Fruit fly (Drosophila melanogaster) whole organism, embryonic: ENCODE data around the gene CG4313.

Experiments used
- ATbp ChIP-seq: fragments of 200-800 bp; sonication (Bioruptor generic); optimal IDR thresholded peaks from 2 replicates; lab custom pipeline; 2017; ENCODE audit warnings: missing biosample characterization, mild to moderate bottlenecking, missing genetic modification characterization, missing genetic modification reagents
- Aef1 ChIP-seq: fragments of 200-800 bp; sonication (Bioruptor generic); IDR thresholded peaks from 3 replicates; pipeline ENCODE4 v1.3.6; 2022; ENCODE audit warnings: missing biosample characterization, missing genetic modification characterization
- Awh ChIP-seq: fragments of 200-800 bp; sonication (Bioruptor generic); IDR thresholded peaks from 2 replicates; pipeline ENCODE4, ENCODE4 v1.3.6; 2022; ENCODE audit warnings: missing biosample characterization, missing genetic modification characterization
- Blimp-1 ChIP-seq: fragments of 200-800 bp; sonication (Bioruptor generic); optimal IDR thresholded peaks from 3 replicates; lab custom pipeline; 2018; ENCODE audit warnings: missing biosample characterization, missing genetic modification characterization, mild to moderate bottlenecking, moderate library complexity, missing genetic modification reagents
- CG10321 ChIP-seq: fragments of 200-800 bp; sonication (Bioruptor generic); IDR thresholded peaks from 2 replicates; pipeline ENCODE4 v1.3.6; 2022; ENCODE audit warnings: missing biosample characterization, missing genetic modification characterization
- CG11093 ChIP-seq: fragments of 200-800 bp; sonication (Bioruptor generic); IDR thresholded peaks from 3 replicates; pipeline ENCODE4 v1.3.6; 2022; ENCODE audit warnings: missing biosample characterization, missing genetic modification characterization
- CG11398 ChIP-seq: fragments of 200-800 bp; sonication (Bioruptor generic); optimal IDR thresholded peaks from 2 replicates; lab custom pipeline; 2016; ENCODE audit warnings: missing biosample characterization, missing genetic modification characterization
- CG12744 ChIP-seq: fragments of 200-800 bp; sonication (Bioruptor generic); optimal IDR thresholded peaks from 2 replicates; lab custom pipeline; 2016; ENCODE audit warnings: missing biosample characterization, missing genetic modification characterization
- CG12769 ChIP-seq: fragments of 200-800 bp; sonication (Bioruptor generic); optimal IDR thresholded peaks from 2 replicates; lab custom pipeline; 2019; ENCODE audit warnings: missing biosample characterization, mild to moderate bottlenecking, missing genetic modification characterization, moderate library complexity
- CG13123 ChIP-seq: fragments of 200-800 bp; sonication (Bioruptor generic); optimal IDR thresholded peaks from 2 replicates; lab custom pipeline; 2016; ENCODE audit warnings: missing biosample characterization, missing genetic modification characterization
- CG1602 ChIP-seq: fragments of 200-800 bp; sonication (Bioruptor generic); optimal IDR thresholded peaks from 3 replicates; lab custom pipeline; 2016; ENCODE audit warnings: missing biosample characterization, missing genetic modification characterization
- CG3065 ChIP-seq: fragments of 200-800 bp; sonication (Bioruptor generic); optimal IDR thresholded peaks from 2 replicates; lab custom pipeline; 2016; ENCODE audit warnings: missing biosample characterization, missing genetic modification characterization
- CG31224 ChIP-seq: fragments of 200-800 bp; sonication (Bioruptor generic); IDR thresholded peaks from 2 replicates; pipeline ENCODE4 v1.3.6; 2022; ENCODE audit warnings: missing biosample characterization, missing genetic modification characterization
- CG3995 ChIP-seq: fragments of 200-800 bp; sonication (Bioruptor generic); optimal IDR thresholded peaks from 3 replicates; lab custom pipeline; 2016; ENCODE audit warnings: missing biosample characterization, missing genetic modification characterization
- CG6175 ChIP-seq: fragments of 200-800 bp; sonication (Bioruptor generic); IDR thresholded peaks from 3 replicates; pipeline ENCODE4 v1.3.6; 2022; ENCODE audit warnings: missing biosample characterization, missing genetic modification characterization
- CG7357 ChIP-seq: fragments of 200-800 bp; sonication (Bioruptor generic); IDR thresholded peaks from 3 replicates; pipeline ENCODE4 v1.3.6; 2022; ENCODE audit warnings: missing biosample characterization, missing genetic modification characterization
- CrebB ChIP-seq: fragments of 200-800 bp; sonication (Bioruptor generic); optimal IDR thresholded peaks from 3 replicates; lab custom pipeline; 2018; ENCODE audit warnings: missing biosample characterization, mild to moderate bottlenecking, missing genetic modification characterization
- Dbx ChIP-seq: fragments of 200-800 bp; sonication (Bioruptor generic); IDR thresholded peaks from 3 replicates; pipeline ENCODE4 v1.3.6; 2022; ENCODE audit warnings: missing biosample characterization, missing genetic modification characterization
- Dek ChIP-seq: fragments of 200-800 bp; sonication (Bioruptor generic); optimal IDR thresholded peaks from 3 replicates; lab custom pipeline; 2019; ENCODE audit warnings: missing biosample characterization, mild to moderate bottlenecking, missing genetic modification characterization, moderate library complexity
- Dfd ChIP-seq, 2 experiments: fragments of >200 bp; optimal IDR thresholded peaks; 2 replicates each; lab custom pipeline; 2017; ENCODE audit warnings: missing biosample characterization in 2 of 2, missing genetic modification characterization in 2 of 2
- Doc2 ChIP-seq: fragments of 200-800 bp; sonication (Bioruptor generic); IDR thresholded peaks from 2 replicates; pipeline ENCODE4 v1.3.6; 2022; ENCODE audit warnings: missing biosample characterization, missing genetic modification characterization
- Drgx ChIP-seq: fragments of 200-800 bp; sonication (Bioruptor generic); IDR thresholded peaks from 2 replicates; pipeline ENCODE4 v1.3.6; 2022; ENCODE audit warnings: missing biosample characterization, missing genetic modification characterization
- E2f2 ChIP-seq: fragments of 200-800 bp; sonication (Bioruptor generic); IDR thresholded peaks from 2 replicates; pipeline ENCODE4 v1.3.6; 2022; ENCODE audit warnings: missing biosample characterization, missing genetic modification characterization
- Myb ChIP-seq: fragments of 200-800 bp; sonication (Bioruptor generic); optimal IDR thresholded peaks from 2 replicates; lab custom pipeline; 2016; ENCODE audit warnings: missing biosample characterization, missing genetic modification characterization
- NC2α ChIP-seq: fragments of 200-800 bp; sonication (Bioruptor generic); optimal IDR thresholded peaks from 2 replicates; lab custom pipeline; 2016; ENCODE audit warnings: missing biosample characterization, missing genetic modification characterization
- NfI ChIP-seq: fragments of 200-800 bp; sonication (Bioruptor generic); optimal IDR thresholded peaks from 3 replicates; lab custom pipeline; 2018; ENCODE audit warnings: missing biosample characterization, mild to moderate bottlenecking, missing genetic modification characterization, moderate library complexity
- Opbp ChIP-seq: fragments of 200-800 bp; sonication (Bioruptor generic); IDR thresholded peaks from 3 replicates; pipeline ENCODE4 v1.3.6; 2022; ENCODE audit warnings: missing biosample characterization, missing genetic modification characterization; ENCODE audit not compliant: partially characterized antibody
- Vsx1 ChIP-seq: fragments of 200-800 bp; sonication (Bioruptor generic); optimal IDR thresholded peaks from 2 replicates; lab custom pipeline; 2017; ENCODE audit warnings: missing biosample characterization, mild to moderate bottlenecking, missing genetic modification characterization, missing genetic modification reagents
- YL-1 ChIP-seq: fragments of 200-800 bp; sonication (Bioruptor generic); optimal IDR thresholded peaks from 3 replicates; lab custom pipeline; 2017; ENCODE audit warnings: missing biosample characterization, mild to moderate bottlenecking, missing genetic modification characterization
- btn ChIP-seq: fragments of 200-800 bp; sonication (Bioruptor generic); optimal IDR thresholded peaks from 2 replicates; lab custom pipeline; 2016; ENCODE audit warnings: missing biosample characterization, missing genetic modification characterization
- cad ChIP-seq: fragments of >200 bp; optimal IDR thresholded peaks from 2 replicates; lab custom pipeline; 2017; ENCODE audit warnings: missing biosample characterization, missing genetic modification characterization
- cg ChIP-seq: fragments of 200-800 bp; sonication (Bioruptor generic); optimal IDR thresholded peaks from 3 replicates; lab custom pipeline; 2019; ENCODE audit warnings: missing biosample characterization, mild to moderate bottlenecking, missing genetic modification characterization, moderate library complexity
- corto ChIP-seq: fragments of 200-800 bp; sonication (Bioruptor generic); optimal IDR thresholded peaks from 2 replicates; lab custom pipeline; 2016; ENCODE audit warnings: missing biosample characterization, mild to moderate bottlenecking, missing genetic modification characterization, moderate library complexity
- croc ChIP-seq: fragments of 200-800 bp; sonication (Bioruptor generic); conservative IDR thresholded peaks from 3 replicates; pipeline ENCODE4 v1.3.6; 2022; ENCODE audit warnings: missing biosample characterization, missing genetic modification characterization
- fd96Cb ChIP-seq: fragments of 200-800 bp; sonication (Bioruptor generic); optimal IDR thresholded peaks from 2 replicates; lab custom pipeline; 2018; ENCODE audit warnings: missing biosample characterization, mild to moderate bottlenecking, missing genetic modification characterization, moderate library complexity
- ftz-f1 ChIP-seq: fragments of 200-800 bp; sonication (Bioruptor generic); optimal IDR thresholded peaks from 2 replicates; lab custom pipeline; 2016; ENCODE audit warnings: missing biosample characterization, missing genetic modification characterization
- hkb ChIP-seq, 2 experiments: fragments of 200-800 bp in 1 of 2; fragments of >200 bp in 1 of 2; sonication (Bioruptor generic) in 1 of 2; IDR thresholded peaks in 1 of 2; optimal IDR thresholded peaks in 1 of 2; 2 replicates each; pipeline versions ENCODE4 v1.3.6 to Lab custom; 2017 to 2022; ENCODE audit warnings: missing biosample characterization in 1 of 2, missing genetic modification characterization in 1 of 2
- ind ChIP-seq: fragments of 200-800 bp; sonication (Bioruptor generic); optimal IDR thresholded peaks from 3 replicates; lab custom pipeline; 2016; ENCODE audit warnings: missing biosample characterization, missing genetic modification characterization
- insv ChIP-seq, 2 experiments: fragments of 200-800 bp; sonication (Bioruptor generic); optimal IDR thresholded peaks; 3 replicates each; lab custom pipeline; 2016 to 2018; ENCODE audit warnings: missing biosample characterization in 2 of 2, missing genetic modification characterization in 2 of 2
- nom ChIP-seq: fragments of 200-800 bp; sonication (Bioruptor generic); optimal IDR thresholded peaks from 2 replicates; lab custom pipeline; 2017; ENCODE audit warnings: missing biosample characterization, missing genetic modification characterization, mild to moderate bottlenecking, moderate library complexity, missing genetic modification reagents
- p53 ChIP-seq: fragments of 200-800 bp; sonication (Bioruptor generic); optimal IDR thresholded peaks from 2 replicates; lab custom pipeline; 2016; ENCODE audit warnings: missing biosample characterization, missing genetic modification characterization
- pfk ChIP-seq: fragments of 200-800 bp; sonication (Bioruptor generic); optimal IDR thresholded peaks from 2 replicates; lab custom pipeline; 2018; ENCODE audit warnings: missing biosample characterization, mild to moderate bottlenecking, missing genetic modification characterization, moderate library complexity
- pzg ChIP-seq: fragments of 200-800 bp; sonication (Bioruptor generic); optimal IDR thresholded peaks from 3 replicates; lab custom pipeline; 2018; ENCODE audit warnings: missing biosample characterization, mild to moderate bottlenecking, missing genetic modification characterization, moderate library complexity
- salm ChIP-seq: fragments of 200-800 bp; sonication (Bioruptor generic); optimal IDR thresholded peaks from 2 replicates; lab custom pipeline; 2018; ENCODE audit warnings: missing biosample characterization, mild to moderate bottlenecking, missing genetic modification characterization
- sd ChIP-seq: fragments of 200-800 bp; sonication (Bioruptor generic); optimal IDR thresholded peaks from 3 replicates; lab custom pipeline; 2018; ENCODE audit warnings: missing biosample characterization, mild to moderate bottlenecking, missing genetic modification characterization, moderate library complexity
- sens-2 ChIP-seq: fragments of 200-800 bp; sonication (Bioruptor generic); IDR thresholded peaks from 2 replicates; pipeline ENCODE4 v1.3.6; 2022; ENCODE audit warnings: missing biosample characterization, missing genetic modification characterization
- tio ChIP-seq: fragments of 200-800 bp; sonication (Bioruptor generic); optimal IDR thresholded peaks from 2 replicates; lab custom pipeline; 2017; ENCODE audit warnings: missing biosample characterization, missing genetic modification characterization, inconsistent platforms
- vfl ChIP-seq: fragments of 200-800 bp; sonication (Bioruptor generic); optimal IDR thresholded peaks from 2 replicates; lab custom pipeline; 2016; ENCODE audit warnings: missing biosample characterization, missing genetic modification characterization
- zf30C ChIP-seq: fragments of 200-800 bp; sonication (Bioruptor generic); optimal IDR thresholded peaks from 3 replicates; lab custom pipeline; 2018; ENCODE audit warnings: missing biosample characterization, mild to moderate bottlenecking, missing genetic modification characterization
- zfh1 ChIP-seq: fragments of 200-800 bp; sonication (Bioruptor generic); IDR thresholded peaks from 3 replicates; pipeline ENCODE4 v1.3.6; 2022; ENCODE audit warnings: missing biosample characterization, missing genetic modification characterization

CG4313 gene

dm6 chrX:2041312-2041918 is at the start of gene CG4313 (continued):
- TF ChIP-seq NfI (GFP tag; lab: Kevin White, UChicago): peak; percentile 58
- TF ChIP-seq zf30C (GFP tag; lab: Kevin White, UChicago): no peak
- peak; percentile 97 for TF ChIP-seq CG3995 (GFP tag; lab: Kevin White, UChicago)
- TF ChIP-seq btn: no peak
- no peak for TF ChIP-seq sens-2 (GFP tag; lab: Robert Waterston, UW)
- peak; percentile 36 for TF ChIP-seq Myb (GFP tag; lab: Kevin White, UChicago)
- TF ChIP-seq Awh: no peak
- no peak for TF ChIP-seq CG10321
- TF ChIP-seq Doc2 (GFP tag; lab: Robert Waterston, UW): no peak
- no peak for TF ChIP-seq CG3065 (GFP tag; lab: Kevin White, UChicago)
- peak; percentile 26 for TF ChIP-seq tio (GFP tag; lab: Kevin White, UChicago)
- TF ChIP-seq ATbp: no peak
- TF ChIP-seq YL-1 (GFP tag; lab: Kevin White, UChicago): peak; percentile 66
- TF ChIP-seq ind (GFP tag; lab: Kevin White, UChicago): peak; percentile 76
- TF ChIP-seq zfh1 (GFP tag; lab: Robert Waterston, UW): peak; percentile 54; the same call in 1 of the 3 replicates
- peak; percentile 62 for TF ChIP-seq fd96Cb (tag; lab: Kevin White, UChicago)
- TF ChIP-seq CrebB (tag; lab: Kevin White, UChicago): peak; percentile 18
- no peak for TF ChIP-seq pfk (GFP tag; lab: Kevin White, UChicago)
- no peak for TF ChIP-seq hkb (optimal IDR thresholded peaks at IDR 0.05; lab: Kevin White, UChicago)
- peak; percentile 49; the same call in 1 of the 2 replicates for TF ChIP-seq hkb (GFP tag; IDR thresholded peaks at IDR 0.05; lab: Robert Waterston, UW)
- TF ChIP-seq salm: no peak
- TF ChIP-seq Blimp-1 (GFP tag; lab: Kevin White, UChicago): peak; percentile 44
- TF ChIP-seq Dek: peak; percentile 24
- TF ChIP-seq Opbp (GFP tag; lab: Robert Waterston, UW): peak; percentile 77
- TF ChIP-seq CG31224 (GFP tag; lab: Robert Waterston, UW): peak; percentile 56; the same call in 1 of the 2 replicates
- no peak for TF ChIP-seq corto (GFP tag; lab: Kevin White, UChicago)
- TF ChIP-seq nom (GFP tag; lab: Kevin White, UChicago): no peak
- peak; percentile 31 for TF ChIP-seq vfl (GFP tag; lab: Kevin White, UChicago)
- TF ChIP-seq p53 (GFP tag; lab: Kevin White, UChicago): peak; percentile 69
- no peak for TF ChIP-seq CG13123 (GFP tag; lab: Kevin White, UChicago)
- peak; percentile 56; the same call in 1 of the 3 replicates for TF ChIP-seq croc (GFP tag; lab: Robert Waterston, UW)
- peak; percentile 26 for TF ChIP-seq CG12744 (GFP tag; lab: Kevin White, UChicago)
- TF ChIP-seq sd (tag; lab: Kevin White, UChicago): peak; percentile 4
- TF ChIP-seq Vsx1 (GFP tag; lab: Kevin White, UChicago): no peak
- TF ChIP-seq Dbx: peak; percentile 82
- no peak for TF ChIP-seq CG11093 (GFP tag; lab: Robert Waterston, UW)
- TF ChIP-seq cad (GFP tag; lab: Kevin White, UChicago): no peak
- TF ChIP-seq CG12769 (tag; lab: Kevin White, UChicago): peak; percentile 88
- peak; percentile 1 for TF ChIP-seq NC2α
- TF ChIP-seq CG11398 (GFP tag; lab: Kevin White, UChicago): peak; percentile 71
- no peak for TF ChIP-seq insv (GFP tag; optimal IDR thresholded peaks at IDR 0.05; lab: Kevin White, UChicago)
- TF ChIP-seq Dfd (GFP tag; optimal IDR thresholded peaks at IDR 0.05; lab: Kevin White, UChicago): no peak
- TF ChIP-seq Aef1: peak; percentile 61
- peak; percentile 67 for TF ChIP-seq CG1602 (GFP tag; lab: Kevin White, UChicago)
- TF ChIP-seq CG6175 (GFP tag; lab: Robert Waterston, UW): no peak
- no peak for TF ChIP-seq ftz-f1
- peak; percentile 42 for TF ChIP-seq pzg (GFP tag; lab: Kevin White, UChicago)
- TF ChIP-seq Drgx (GFP tag; lab: Robert Waterston, UW): peak; percentile 54; the same call in 1 of the 2 replicates
- peak; percentile 46; the same call in 1 of the 2 replicates for TF ChIP-seq E2f2 (GFP tag; lab: Robert Waterston, UW)
- peak; percentile 69 for TF ChIP-seq CG7357
- TF ChIP-seq cg: no peak
